Worm (Caenorhabditis elegans): ENCODE measurements around the gene Y43F8C.16.

ce11 chrV:19691271-19691886 lies 23.9 kb downstream of the Y43F8C.16 start:
- TF ChIP-seq hlh-12 (tag; optimal IDR thresholded peaks at IDR 0.05) = no peak
- no peak for TF ChIP-seq ztf-25 (GFP tag; IDR thresholded peaks at IDR 0.05)
- no peak for TF ChIP-seq xnd-1 (tag; optimal IDR thresholded peaks at IDR 0.05)
